Fruit fly (Drosophila melanogaster): Measurements from ENCODE around the gene CG42394.
A peak's percentile ranks its signal among the peaks of the same experiment; 100 is the strongest.

Gene CG42394

DNA sequence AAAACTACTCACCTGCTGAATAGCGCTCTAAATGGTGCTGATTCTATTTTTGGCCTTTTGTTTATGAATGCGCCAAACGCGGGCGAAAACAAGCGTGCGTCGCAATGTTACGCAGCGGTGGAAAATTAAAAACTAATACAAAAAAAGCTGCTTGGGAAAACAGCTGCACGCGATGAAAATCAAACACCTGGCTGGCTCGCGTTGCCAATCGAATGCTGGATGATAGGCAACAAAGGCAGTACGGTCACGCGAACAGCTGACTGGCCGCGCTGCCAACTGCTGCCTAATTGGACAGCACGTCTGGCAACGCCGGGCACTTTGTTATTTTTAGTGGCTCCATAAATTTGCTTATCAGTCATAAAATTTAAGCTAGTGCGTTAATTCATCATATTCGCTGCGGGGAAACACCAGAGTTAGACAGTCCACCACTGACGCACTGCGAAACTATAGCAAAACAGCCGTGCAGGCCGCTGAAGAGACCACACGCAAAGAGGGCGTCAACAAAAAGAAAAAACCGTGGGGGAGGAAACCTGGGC is 18.9 kb downstream of the CG42394 start, which contains the start of the genes SelR and Tsp86D (continued):
- no peak for TF ChIP-seq Side (GFP tag; optimal IDR thresholded peaks at IDR 0.05)
- no peak for TF ChIP-seq chif (GFP tag; optimal IDR thresholded peaks at IDR 0.05)
- peak; percentile 61 for TF ChIP-seq hkb (optimal IDR thresholded peaks at IDR 0.05)
- no peak for TF ChIP-seq hkb (GFP tag; IDR thresholded peaks at IDR 0.05)
- TF ChIP-seq nau (GFP tag; optimal IDR thresholded peaks at IDR 0.05), result peak; percentile 89
- TF ChIP-seq CG12071 (GFP tag; optimal IDR thresholded peaks at IDR 0.05), result peak; percentile 47
- TF ChIP-seq pum (GFP tag; optimal IDR thresholded peaks at IDR 0.05), result no peak
- TF ChIP-seq onecut (GFP tag; IDR thresholded peaks at IDR 0.05), result no peak; the same call in 1 of the 2 replicates
- peak in 1 of 2 experiments; percentile 46 for TF ChIP-seq Eip74EF (GFP tag; optimal IDR thresholded peaks at IDR 0.05)
- no peak for TF ChIP-seq CG10462 (GFP tag; optimal IDR thresholded peaks at IDR 0.05)
- peak; percentile 29 for TF ChIP-seq CG11723 (GFP tag; optimal IDR thresholded peaks at IDR 0.05)
- TF ChIP-seq Deaf1 (tag; optimal IDR thresholded peaks at IDR 0.05), result peak; percentile 28
- TF ChIP-seq slp2 (GFP tag; optimal IDR thresholded peaks at IDR 0.05), result no peak
- no peak for TF ChIP-seq CG9932 (GFP tag; IDR thresholded peaks at IDR 0.05)
- TF ChIP-seq CG12942 (GFP tag; optimal IDR thresholded peaks at IDR 0.05), result no peak
- peak; percentile 75 for TF ChIP-seq dm (GFP tag; optimal IDR thresholded peaks at IDR 0.05)
- no peak for TF ChIP-seq CG8281 (tag; optimal IDR thresholded peaks at IDR 0.05)
- peak; percentile 37 for TF ChIP-seq Meics (GFP tag; optimal IDR thresholded peaks at IDR 0.05)
- TF ChIP-seq sug (tag; optimal IDR thresholded peaks at IDR 0.05), result peak; percentile 95
- TF ChIP-seq Opbp (GFP tag; IDR thresholded peaks at IDR 0.05; ENCODE audit: partially characterized antibody), result peak; percentile 76
- no peak for TF ChIP-seq pnt (GFP tag; optimal IDR thresholded peaks at IDR 0.05)
- no peak for TF ChIP-seq cg (GFP tag; optimal IDR thresholded peaks at IDR 0.05)
- TF ChIP-seq ham (GFP tag; IDR thresholded peaks at IDR 0.05), result no peak
- no peak for TF ChIP-seq Camta (GFP tag; optimal IDR thresholded peaks at IDR 0.05)
- TF ChIP-seq sob (GFP tag; IDR thresholded peaks at IDR 0.05), result peak; percentile 41; the same call in 1 of the 2 replicates
- peak; percentile 24 for TF ChIP-seq bcd (GFP tag; optimal IDR thresholded peaks at IDR 0.05)
- TF ChIP-seq CG10431 (GFP tag; optimal IDR thresholded peaks at IDR 0.05), result peak; percentile 25
- peak; percentile 60 for TF ChIP-seq knrl (GFP tag; IDR thresholded peaks at IDR 0.05; ENCODE audit: partially characterized antibody)
- no peak for TF ChIP-seq CG6683 (GFP tag; optimal IDR thresholded peaks at IDR 0.05)
- TF ChIP-seq croc (GFP tag; conservative IDR thresholded peaks at IDR 0.05), result no peak
- peak; percentile 12 for TF ChIP-seq D19A (tag; optimal IDR thresholded peaks at IDR 0.05)
- TF ChIP-seq ci (GFP tag; IDR thresholded peaks at IDR 0.05), result peak; percentile 24; the same call in 2 of the 3 replicates
- TF ChIP-seq CG10209 (GFP tag; optimal IDR thresholded peaks at IDR 0.05), result no peak
- no peak for TF ChIP-seq CG9876 (GFP tag; optimal IDR thresholded peaks at IDR 0.05)
- TF ChIP-seq danr (GFP tag; IDR thresholded peaks at IDR 0.05), result no peak
- TF ChIP-seq Fer1 (GFP tag; optimal IDR thresholded peaks at IDR 0.05), result peak; percentile 74
- TF ChIP-seq slbo (GFP tag; IDR thresholded peaks at IDR 0.05), result no peak
- TF ChIP-seq seq (GFP tag; IDR thresholded peaks at IDR 0.05), result no peak
- peak; percentile 69 for TF ChIP-seq salm (tag; optimal IDR thresholded peaks at IDR 0.05)
- no peak for TF ChIP-seq C15 (GFP tag; IDR thresholded peaks at IDR 0.05)
- no peak for TF ChIP-seq Gsc (GFP tag; IDR thresholded peaks at IDR 0.05)
- TF ChIP-seq CG17568 (GFP tag; optimal IDR thresholded peaks at IDR 0.05), result peak; percentile 62
- TF ChIP-seq Med (GFP tag), result peak; percentile 95
- TF ChIP-seq Elba2 (GFP tag; optimal IDR thresholded peaks at IDR 0.05), result peak; percentile 68
- TF ChIP-seq twi (tag; optimal IDR thresholded peaks at IDR 0.05), result no peak
- no peak for TF ChIP-seq CG9609 (GFP tag; optimal IDR thresholded peaks at IDR 0.05)
- TF ChIP-seq ATbp (GFP tag; optimal IDR thresholded peaks at IDR 0.05), result no peak
- TF ChIP-seq Gug (GFP tag; IDR thresholded peaks at IDR 0.05), result no peak
- TF ChIP-seq D19B (GFP tag; optimal IDR thresholded peaks at IDR 0.05), result no peak
- peak; percentile 44 for TF ChIP-seq pfk (GFP tag; optimal IDR thresholded peaks at IDR 0.05)
- peak; percentile 45 for TF ChIP-seq scrt (GFP tag; optimal IDR thresholded peaks at IDR 0.05)

Data from whole organism, embryonic.